Worm (Caenorhabditis elegans): ENCODE data around the gene kbp-2.
"Not testable (repeated sequence)": the region's sequence is repeated elsewhere in the genome, so short reads cannot be mapped to it uniquely, and the experiment has no call there.

ce11 chrIII:4922020-4922419 is 18.3 kb upstream of the kbp-2 start, which contains the start of gene mmab-1:
- not testable (repeated sequence) for TF ChIP-seq nhr-12 (tag; optimal IDR thresholded peaks at IDR 0.05); snpc-4 (tag; optimal IDR thresholded peaks at IDR 0.05); elt-3 (tag; optimal IDR thresholded peaks at IDR 0.05); unc-62 (GFP tag; optimal IDR thresholded peaks at IDR 0.05); blmp-1 (tag; optimal IDR thresholded peaks at IDR 0.05; ENCODE audit: insufficient read depth); nhr-77 (tag; optimal IDR thresholded peaks at IDR 0.05)
